Fruit fly (Drosophila melanogaster): ENCODE results near the gene bel.

Gene bel

DNA sequence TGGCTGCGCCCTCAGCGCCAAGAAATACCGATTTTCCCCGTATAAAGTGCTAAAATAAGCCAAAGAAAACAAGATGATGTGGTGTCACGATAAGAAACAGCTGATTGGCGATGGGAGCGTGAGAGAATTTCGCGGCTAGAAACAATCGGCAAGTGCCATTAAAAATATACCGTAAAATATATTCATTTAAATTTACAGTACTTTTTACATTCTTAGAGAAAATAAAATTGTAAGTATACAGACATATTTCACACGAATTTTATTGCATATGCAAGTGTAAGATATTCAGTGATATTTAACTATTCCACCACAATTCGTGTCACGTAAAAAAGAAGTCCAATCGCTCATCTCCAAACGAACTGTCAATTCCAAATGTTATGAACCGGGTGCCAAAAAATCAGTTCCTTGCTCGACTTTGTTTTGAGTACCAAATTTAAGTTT, 16.0 kb upstream of the bel start, which contains the start of the genes Unc50, CG11755 and CG8043 (continued):
- TF ChIP-seq Spps (tag; optimal IDR thresholded peaks at IDR 0.05) (peak; percentile 48), p53 (GFP tag; optimal IDR thresholded peaks at IDR 0.05) (no peak), Adf1 (GFP tag; IDR thresholded peaks at IDR 0.05) (peak; percentile 73), CG8359 (GFP tag; optimal IDR thresholded peaks at IDR 0.05; ENCODE audit: borderline replicate concordance) (no peak), ranshi (GFP tag; IDR thresholded peaks at IDR 0.05) (peak; percentile 62; the same call in 1 of the 2 replicates), insv (GFP tag; optimal IDR thresholded peaks at IDR 0.05) (peak in 1 of 2 experiments; percentile 59), Antp (GFP tag; optimal IDR thresholded peaks at IDR 0.05) (peak; percentile 53), seq (GFP tag; IDR thresholded peaks at IDR 0.05) (peak; percentile 48; the same call in 1 of the 2 replicates), CG15011 (GFP tag; optimal IDR thresholded peaks at IDR 0.05) (peak; percentile 53), cad (GFP tag; optimal IDR thresholded peaks at IDR 0.05) (no peak), CG4617 (GFP tag; optimal IDR thresholded peaks at IDR 0.05; ENCODE audit: borderline replicate concordance) (peak; percentile 68), Ada2b (GFP tag; IDR thresholded peaks at IDR 0.05) (peak; percentile 36; the same call in 1 of the 2 replicates), gsb-n (tag; optimal IDR thresholded peaks at IDR 0.05) (peak; percentile 69), scrt (GFP tag; optimal IDR thresholded peaks at IDR 0.05) (no peak), lbe (GFP tag; optimal IDR thresholded peaks at IDR 0.05) (peak; percentile 79), CG7745 (tag; optimal IDR thresholded peaks at IDR 0.05) (no peak), CG17385 (GFP tag; optimal IDR thresholded peaks at IDR 0.05) (peak; percentile 71), CG7963 (GFP tag; IDR thresholded peaks at IDR 0.05; ENCODE audit: partially characterized antibody) (peak; percentile 83; the same call in 2 of the 3 replicates), jumu (GFP tag; optimal IDR thresholded peaks at IDR 0.05) (peak; percentile 70), mam (GFP tag; optimal IDR thresholded peaks at IDR 0.05) (peak; percentile 73), ATbp (GFP tag; optimal IDR thresholded peaks at IDR 0.05) (peak; percentile 32), pros (GFP tag; optimal IDR thresholded peaks at IDR 0.05) (peak; percentile 42), nom (GFP tag; optimal IDR thresholded peaks at IDR 0.05) (no peak), crc (GFP tag; optimal IDR thresholded peaks at IDR 0.05) (peak; percentile 19), C15 (GFP tag; IDR thresholded peaks at IDR 0.05) (peak; percentile 16; the same call in 1 of the 3 replicates), Atf3 (GFP tag; optimal IDR thresholded peaks at IDR 0.05) (peak; percentile 23), da (GFP tag; optimal IDR thresholded peaks at IDR 0.05) (no peak), ind (GFP tag; optimal IDR thresholded peaks at IDR 0.05) (peak; percentile 83), CG10462 (GFP tag; optimal IDR thresholded peaks at IDR 0.05) (peak; percentile 48), ara (GFP tag; IDR thresholded peaks at IDR 0.05) (0 out of 2 replicates have a peak, but pooled peaks have one; percentile 33), CG4820 (GFP tag; optimal IDR thresholded peaks at IDR 0.05) (peak; percentile 57), CG5953 (GFP tag; IDR thresholded peaks at IDR 0.05) (no peak), mld (GFP tag; IDR thresholded peaks at IDR 0.05; ENCODE audit: partially characterized antibody) (peak; percentile 86; the same call in 2 of the 3 replicates), Dbx (GFP tag; IDR thresholded peaks at IDR 0.05) (peak; percentile 90), D19B (GFP tag; optimal IDR thresholded peaks at IDR 0.05) (peak; percentile 24), dmrt11E (tag; optimal IDR thresholded peaks at IDR 0.05) (peak; percentile 77), hbn (GFP tag; IDR thresholded peaks at IDR 0.05; ENCODE audit: partially characterized antibody) (peak; percentile 99), Side (GFP tag; optimal IDR thresholded peaks at IDR 0.05) (peak; percentile 56), CG17568 (GFP tag; optimal IDR thresholded peaks at IDR 0.05) (peak; percentile 31), Gsc (GFP tag; IDR thresholded peaks at IDR 0.05) (no peak), Hr78 (GFP tag; optimal IDR thresholded peaks at IDR 0.05) (peak in 1 of 2 experiments; percentile 28), Bdp1 (GFP tag; optimal IDR thresholded peaks at IDR 0.05) (peak; percentile 30), CG11560 (tag; IDR thresholded peaks at IDR 0.05) (no peak), CrebB (tag; optimal IDR thresholded peaks at IDR 0.05) (peak; percentile 64), bbx (GFP tag; IDR thresholded peaks at IDR 0.05; ENCODE audit: partially characterized antibody) (peak; percentile 92), slbo (GFP tag; IDR thresholded peaks at IDR 0.05) (peak; percentile 83), HLHmδ (GFP tag; optimal IDR thresholded peaks at IDR 0.05) (no peak), E2f1 (GFP tag; IDR thresholded peaks at IDR 0.05) (peak; percentile 55; the same call in 1 of the 2 replicates), pita (GFP tag; optimal IDR thresholded peaks at IDR 0.05) (no peak), CG13424 (tag; optimal IDR thresholded peaks at IDR 0.05) (peak; percentile 84)
